Worm (Caenorhabditis elegans): ENCODE results near the gene C39D10.7.

The C39D10.7 gene

DNA sequence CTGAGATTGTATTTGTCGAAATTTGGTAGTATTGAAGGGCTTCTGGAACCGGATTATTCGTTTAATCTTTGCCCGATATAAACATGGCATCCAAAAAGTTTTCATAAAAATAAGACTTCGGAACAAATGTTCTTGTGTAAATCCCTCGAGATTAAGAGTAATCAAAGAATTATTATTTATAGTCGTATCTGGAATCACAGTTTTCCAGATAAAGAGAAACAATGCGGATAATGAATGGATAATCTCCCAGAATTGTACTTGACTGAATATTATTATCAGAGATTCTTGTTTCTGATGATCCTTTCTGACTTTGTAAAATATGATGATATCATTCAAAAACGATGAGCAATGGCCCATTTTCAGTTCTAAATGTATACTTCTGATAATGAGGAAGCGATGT, 7.4 kb upstream of the C39D10.7 start:
- TF ChIP-seq ceh-82 (tag; optimal IDR thresholded peaks at IDR 0.05) (no peak), ceh-16 (tag; optimal IDR thresholded peaks at IDR 0.05) (no peak)

DNA sequence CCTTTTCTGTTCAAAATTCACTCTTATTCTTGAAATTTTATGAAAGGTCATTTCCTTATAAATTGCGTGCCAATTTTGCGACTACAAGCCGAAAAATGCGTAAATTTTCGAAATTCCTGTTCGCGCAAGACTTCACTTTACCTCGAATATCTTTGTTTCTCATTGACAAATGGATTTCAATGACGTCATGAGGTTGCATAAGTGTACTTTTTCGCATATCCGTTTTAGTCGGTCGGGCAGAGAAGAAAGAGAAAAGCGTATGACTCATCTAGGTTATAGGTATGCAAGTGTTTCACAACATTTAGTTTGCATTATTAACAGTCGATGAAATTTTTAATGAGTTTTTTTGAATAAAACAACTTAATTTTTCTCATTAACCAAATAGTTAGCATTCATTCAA, 2.3 kb upstream of the C39D10.7 start:
- TF ChIP-seq ama-1 (optimal IDR thresholded peaks at IDR 0.05) = no peak
- no peak for TF ChIP-seq lsy-2 (tag; optimal IDR thresholded peaks at IDR 0.05)
- peak; percentile 38 for TF ChIP-seq fos-1 (tag; optimal IDR thresholded peaks at IDR 0.05)
- TF ChIP-seq C34F6.9 (tag; optimal IDR thresholded peaks at IDR 0.05) = peak; percentile 24

DNA sequence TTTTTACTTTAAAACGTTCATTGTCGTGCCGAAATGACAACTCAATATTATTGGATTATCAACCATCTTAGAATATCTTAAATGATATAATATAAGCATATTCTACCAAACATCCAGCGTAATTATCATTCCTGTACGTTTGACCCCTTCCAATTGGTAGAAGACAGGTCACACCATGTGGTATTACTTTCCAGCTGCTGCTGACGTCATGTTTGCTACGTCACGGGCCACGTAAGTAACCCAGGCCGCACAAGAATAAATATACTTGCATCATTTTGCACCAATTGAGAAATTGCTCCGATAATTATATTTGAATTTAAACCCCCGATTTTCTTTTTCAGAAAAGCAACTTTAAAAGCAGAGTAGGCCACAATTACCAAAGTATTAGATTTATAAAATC, 1.9 kb upstream of the C39D10.7 start:
- TF ChIP-seq dmd-4 (tag; optimal IDR thresholded peaks at IDR 0.05) (no peak), snpc-4 (tag; optimal IDR thresholded peaks at IDR 0.05) (no peak), nhr-23 (tag; optimal IDR thresholded peaks at IDR 0.05) (no peak), zag-1 (tag; optimal IDR thresholded peaks at IDR 0.05) (no peak), crh-2 (tag; optimal IDR thresholded peaks at IDR 0.05) (no peak), lin-13 (GFP tag; optimal IDR thresholded peaks at IDR 0.05) (no peak), fos-1 (tag; optimal IDR thresholded peaks at IDR 0.05) (no peak), unc-55 (GFP tag; optimal IDR thresholded peaks at IDR 0.05) (no peak), ztf-4 (tag; optimal IDR thresholded peaks at IDR 0.05) (no peak)

DNA sequence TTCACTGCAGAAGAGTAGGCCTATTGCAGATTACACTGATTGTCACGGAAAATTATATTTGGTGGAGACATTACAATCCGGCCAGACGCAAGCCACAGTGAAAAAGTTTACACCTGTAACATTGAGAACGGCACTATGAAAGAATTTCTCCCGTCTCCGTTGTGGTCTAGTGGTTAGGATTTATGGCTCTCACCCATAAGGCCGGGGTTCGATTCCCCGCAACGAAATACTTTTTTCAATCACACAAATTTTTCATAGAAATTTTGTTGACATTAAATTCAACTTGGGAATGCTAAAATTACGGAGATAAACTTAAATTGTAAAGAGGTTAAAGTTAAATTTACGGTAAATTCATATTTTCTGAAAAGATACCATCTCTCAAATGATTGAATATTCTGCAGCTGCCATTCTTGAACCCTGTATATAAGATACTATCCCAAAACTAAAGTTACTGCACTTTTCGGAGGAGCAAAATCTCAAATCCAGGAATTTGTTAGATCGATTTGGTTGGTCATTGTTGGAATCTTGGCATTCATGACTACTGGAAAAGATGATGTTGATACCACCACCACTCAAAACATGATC, 7.2 kb downstream of the C39D10.7 start, which contains the start of gene C39D10.1:
Gene C39D10.1 (plus strand): TSS at position 535 of the 585 bp plus-strand sequence.
- no peak for TF ChIP-seq zag-1 (tag; optimal IDR thresholded peaks at IDR 0.05)
- TF ChIP-seq mdl-1 (tag; optimal IDR thresholded peaks at IDR 0.05) = no peak
- TF ChIP-seq gmeb-1 (tag; optimal IDR thresholded peaks at IDR 0.05) = peak; percentile 17
- TF ChIP-seq ZK546.5 (tag; optimal IDR thresholded peaks at IDR 0.05) = no peak
- TF ChIP-seq fos-1 (tag; optimal IDR thresholded peaks at IDR 0.05) = peak; percentile 11
- TF ChIP-seq nhr-11 (tag; optimal IDR thresholded peaks at IDR 0.05) = peak; percentile 6
- TF ChIP-seq F13H6.1 (tag; optimal IDR thresholded peaks at IDR 0.05) = no peak
- peak; percentile 19 for TF ChIP-seq crh-2 (tag; optimal IDR thresholded peaks at IDR 0.05)
- TF ChIP-seq ztf-4 (tag; optimal IDR thresholded peaks at IDR 0.05) = no peak
- no peak for TF ChIP-seq lin-11 (tag; optimal IDR thresholded peaks at IDR 0.05)
- TF ChIP-seq nhr-129 (tag; optimal IDR thresholded peaks at IDR 0.05) = peak; percentile 7

DNA sequence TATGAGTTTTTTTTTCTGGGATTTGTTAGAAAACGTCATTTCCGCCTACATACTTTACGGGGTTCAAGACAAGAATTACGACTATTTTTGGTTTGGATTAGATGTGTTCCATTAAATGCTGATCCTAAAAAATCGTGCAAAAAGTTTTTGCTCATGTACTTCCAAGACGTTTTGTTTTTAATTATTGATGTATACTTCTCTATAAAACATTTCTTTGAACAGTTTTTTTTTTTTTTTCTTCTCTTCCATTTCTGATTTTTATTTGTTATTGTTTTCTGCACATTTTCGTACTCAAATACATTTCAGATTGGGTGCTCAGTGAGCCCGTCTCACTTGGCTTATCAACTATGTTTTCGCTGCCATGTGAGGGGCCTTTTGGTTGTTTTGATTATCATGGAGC, 10.8 kb downstream of the C39D10.7 start, which contains the start of gene C39D10.11:
Gene C39D10.11 (plus strand): TSS at position 301 of the 400 bp plus-strand sequence.
- no peak for TF ChIP-seq R02D3.7 (tag; optimal IDR thresholded peaks at IDR 0.05)
- TF ChIP-seq nhr-21 (tag; optimal IDR thresholded peaks at IDR 0.05) = no peak
- TF ChIP-seq ama-1 (optimal IDR thresholded peaks at IDR 0.05) = no peak
- no peak for TF ChIP-seq aly-2 (tag; optimal IDR thresholded peaks at IDR 0.05)
- TF ChIP-seq nhr-6 (tag; optimal IDR thresholded peaks at IDR 0.05) = no peak
- TF ChIP-seq lsy-2 (tag; optimal IDR thresholded peaks at IDR 0.05) = no peak
- TF ChIP-seq zag-1 (tag; optimal IDR thresholded peaks at IDR 0.05) = no peak
- no peak for TF ChIP-seq sem-4 (tag; optimal IDR thresholded peaks at IDR 0.05)
- no peak for TF ChIP-seq nhr-11 (tag; optimal IDR thresholded peaks at IDR 0.05)
- TF ChIP-seq alr-1 (tag; optimal IDR thresholded peaks at IDR 0.05) = no peak
- no peak for TF ChIP-seq sma-3 (GFP tag; optimal IDR thresholded peaks at IDR 0.05)
- no peak for TF ChIP-seq skn-1 (tag; optimal IDR thresholded peaks at IDR 0.05)
- TF ChIP-seq snpc-4 (tag; optimal IDR thresholded peaks at IDR 0.05) = no peak
- no peak for TF ChIP-seq ztf-11 (tag; optimal IDR thresholded peaks at IDR 0.05)

DNA sequence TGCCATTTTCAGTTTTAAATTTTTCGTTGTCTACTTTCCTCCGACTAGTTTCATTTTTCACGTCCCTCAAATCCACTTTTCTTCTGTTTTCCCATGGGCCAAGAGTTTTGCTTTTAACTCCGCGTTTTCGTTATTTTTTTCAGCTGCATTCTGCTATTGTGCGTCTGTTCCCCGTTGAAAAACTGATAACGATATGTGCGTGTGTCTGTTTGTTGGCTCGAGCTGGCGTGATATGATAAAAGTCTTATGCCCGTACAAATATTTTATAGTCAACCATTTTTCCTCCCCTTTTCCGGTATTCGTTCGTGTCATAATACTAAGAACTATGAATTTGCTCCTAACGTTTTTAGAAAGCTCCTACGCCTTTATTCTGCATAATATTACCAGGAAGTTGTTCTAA, 11.9 kb downstream of the C39D10.7 start:
- TF ChIP-seq lin-13 (GFP tag; optimal IDR thresholded peaks at IDR 0.05) (no peak), mab-5 (tag; optimal IDR thresholded peaks at IDR 0.05) (no peak), nhr-23 (tag; optimal IDR thresholded peaks at IDR 0.05) (no peak), fos-1 (tag; optimal IDR thresholded peaks at IDR 0.05) (peak; percentile 61), ztf-4 (tag; optimal IDR thresholded peaks at IDR 0.05) (no peak), alr-1 (tag; optimal IDR thresholded peaks at IDR 0.05) (no peak), ceh-82 (tag; optimal IDR thresholded peaks at IDR 0.05) (no peak)

DNA sequence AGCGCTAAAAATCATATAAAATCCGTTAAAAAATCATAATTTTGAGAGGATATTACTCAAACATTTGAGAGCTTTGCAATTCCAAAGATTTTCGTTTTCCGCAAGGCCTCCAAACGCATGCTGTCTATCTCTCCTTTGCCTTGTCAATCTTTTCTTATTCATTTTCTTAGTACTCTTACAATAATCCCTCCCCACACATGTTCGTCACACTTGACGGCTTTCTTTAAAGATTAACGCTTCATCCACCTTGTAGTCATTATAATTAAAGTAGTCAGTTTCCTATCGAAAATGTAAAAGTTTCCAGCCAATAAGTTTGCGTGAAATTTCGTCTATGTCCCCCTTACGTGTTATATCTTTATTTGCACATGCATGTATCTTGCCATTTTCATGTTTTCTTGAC, 13.6 kb downstream of the C39D10.7 start:
- TF ChIP-seq mab-5 (tag; optimal IDR thresholded peaks at IDR 0.05) = no peak
- no peak for TF ChIP-seq aly-2 (tag; optimal IDR thresholded peaks at IDR 0.05)
- no peak for TF ChIP-seq fos-1 (tag; optimal IDR thresholded peaks at IDR 0.05)
- no peak for TF ChIP-seq elt-3 (tag; optimal IDR thresholded peaks at IDR 0.05)
- no peak for TF ChIP-seq sem-4 (tag; optimal IDR thresholded peaks at IDR 0.05)
- no peak for TF ChIP-seq ztf-11 (tag; optimal IDR thresholded peaks at IDR 0.05)
- TF ChIP-seq sma-3 (GFP tag; optimal IDR thresholded peaks at IDR 0.05) = no peak
- no peak for TF ChIP-seq skn-1 (tag; optimal IDR thresholded peaks at IDR 0.05)
- no peak for TF ChIP-seq lin-39 (tag; optimal IDR thresholded peaks at IDR 0.05)
- TF ChIP-seq gmeb-1 (tag; optimal IDR thresholded peaks at IDR 0.05) = no peak
- no peak for TF ChIP-seq ztf-1 (GFP tag; conservative IDR thresholded peaks at IDR 0.05)
- no peak for TF ChIP-seq sma-9 (GFP tag; optimal IDR thresholded peaks at IDR 0.05)
- no peak for TF ChIP-seq sma-9 (tag; optimal IDR thresholded peaks at IDR 0.05)
